Worm (Caenorhabditis elegans): ENCODE measurements around the gene tag-266.

The tag-266 gene

ce11 chrIII:670994-671393 is 31.0 kb upstream of the tag-266 start (continued):
- TF ChIP-seq nhr-76 (tag; optimal IDR thresholded peaks at IDR 0.05) = no peak
- TF ChIP-seq aly-2 (tag; optimal IDR thresholded peaks at IDR 0.05) = no peak
- TF ChIP-seq nhr-20 (tag; optimal IDR thresholded peaks at IDR 0.05) = peak; percentile 17
- TF ChIP-seq ets-5 (GFP tag; IDR thresholded peaks at IDR 0.05) = no peak
- no peak for TF ChIP-seq unc-98 (GFP tag; IDR thresholded peaks at IDR 0.05)
- no peak for TF ChIP-seq nhr-237 (tag; optimal IDR thresholded peaks at IDR 0.05)
- no peak for TF ChIP-seq ceh-63 (GFP tag; optimal IDR thresholded peaks at IDR 0.05)
- no peak for TF ChIP-seq snpc-4 (tag; optimal IDR thresholded peaks at IDR 0.05)
- TF ChIP-seq lin-35 (GFP tag; optimal IDR thresholded peaks at IDR 0.05) = peak in 1 of 2 experiments; percentile 47
- TF ChIP-seq sup-37 (GFP tag; optimal IDR thresholded peaks at IDR 0.05) = no peak
- TF ChIP-seq Y116A8C.19 (tag; optimal IDR thresholded peaks at IDR 0.05; ENCODE audit: borderline replicate concordance) = no peak
- peak; percentile 87 for TF ChIP-seq ces-1 (GFP tag; optimal IDR thresholded peaks at IDR 0.05)

DNA sequence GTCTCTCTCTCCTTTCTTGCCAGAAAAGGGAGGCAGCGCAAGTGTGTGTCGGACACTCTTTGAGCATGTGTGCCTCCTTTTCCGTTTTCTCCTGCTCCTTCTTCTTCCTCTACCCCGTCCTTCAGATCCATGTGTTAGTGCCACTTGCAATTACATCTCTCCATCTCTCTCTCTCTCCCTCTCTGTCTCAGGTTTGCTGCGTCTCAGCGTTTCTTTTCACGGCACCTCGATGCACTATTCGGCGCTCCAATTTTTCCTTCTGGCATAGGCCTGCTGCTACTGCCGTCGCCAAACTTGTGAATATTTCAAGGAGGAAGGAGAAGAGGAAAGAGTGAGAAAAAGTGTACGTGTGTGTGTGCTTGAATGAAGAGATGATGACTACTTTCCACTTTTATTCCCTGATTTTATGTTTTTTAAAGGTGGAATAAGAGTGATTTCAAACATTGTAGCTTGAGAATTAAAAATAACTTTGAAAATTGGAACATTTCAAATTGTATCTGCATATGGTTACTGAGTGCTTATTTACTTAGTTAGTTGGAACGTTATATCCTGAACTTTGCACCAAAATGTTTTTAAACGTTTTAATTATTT is 28.4 kb upstream of the tag-266 start, which contains the start of gene W02B3.3:
TSS of gene W02B3.3 (minus strand) at position 131 of the 591 bp plus-strand sequence.
- peak; percentile 30 for TF ChIP-seq skn-1 (tag; optimal IDR thresholded peaks at IDR 0.05)
- no peak for TF ChIP-seq zag-1 (tag; optimal IDR thresholded peaks at IDR 0.05)
- peak; percentile 16 for TF ChIP-seq jun-1 (tag; optimal IDR thresholded peaks at IDR 0.05)
- TF ChIP-seq sup-37 (GFP tag; optimal IDR thresholded peaks at IDR 0.05) = no peak
- peak; percentile 86 for TF ChIP-seq unc-86 (tag; optimal IDR thresholded peaks at IDR 0.05)
- peak; percentile 40 for TF ChIP-seq lir-3 (tag; optimal IDR thresholded peaks at IDR 0.05; ENCODE audit: poor library complexity)
- peak; percentile 42 to 70 for TF ChIP-seq lsy-2 (tag; optimal IDR thresholded peaks at IDR 0.05)
- peak; percentile 50 for TF ChIP-seq ces-1 (GFP tag; optimal IDR thresholded peaks at IDR 0.05)
- peak; percentile 55 for TF ChIP-seq fos-1 (tag; optimal IDR thresholded peaks at IDR 0.05)
- no peak for TF ChIP-seq nhr-11 (tag; optimal IDR thresholded peaks at IDR 0.05)
- no peak for TF ChIP-seq nhr-84 (tag; optimal IDR thresholded peaks at IDR 0.05)
- TF ChIP-seq sptf-1 (tag; optimal IDR thresholded peaks at IDR 0.05) = no peak
- TF ChIP-seq fkh-10 (GFP tag; optimal IDR thresholded peaks at IDR 0.05) = peak; percentile 94
- TF ChIP-seq C34B4.2 (tag; optimal IDR thresholded peaks at IDR 0.05) = no peak
- TF ChIP-seq Y116A8C.19 (tag; optimal IDR thresholded peaks at IDR 0.05; ENCODE audit: borderline replicate concordance) = no peak
- no peak for TF ChIP-seq nhr-90 (tag; optimal IDR thresholded peaks at IDR 0.05; ENCODE audit: poor library complexity)
- no peak for TF ChIP-seq egl-27 (tag; optimal IDR thresholded peaks at IDR 0.05)
- peak; percentile 53 for TF ChIP-seq rnt-1 (tag; optimal IDR thresholded peaks at IDR 0.05)
- peak; percentile 48 for TF ChIP-seq ceh-8 (GFP tag; optimal IDR thresholded peaks at IDR 0.05)
- TF ChIP-seq nhr-28 (tag; optimal IDR thresholded peaks at IDR 0.05) = no peak
- TF ChIP-seq lin-39 (tag; optimal IDR thresholded peaks at IDR 0.05) = no peak
- no peak for TF ChIP-seq vab-15 (tag; optimal IDR thresholded peaks at IDR 0.05)
- no peak for TF ChIP-seq nhr-76 (tag; optimal IDR thresholded peaks at IDR 0.05)
- no peak for TF ChIP-seq tlp-1 (tag; optimal IDR thresholded peaks at IDR 0.05)
- no peak for TF ChIP-seq zip-4 (GFP tag; optimal IDR thresholded peaks at IDR 0.05)
- peak in 1 of 2 experiments; percentile 34 for TF ChIP-seq mdl-1 (tag; optimal IDR thresholded peaks at IDR 0.05)
- TF ChIP-seq mab-9 (GFP tag; IDR thresholded peaks at IDR 0.05) = peak; percentile 40; the same call in 1 of the 2 replicates
- no peak for TF ChIP-seq nhr-85 (tag)
- peak; percentile 70 for TF ChIP-seq dsc-1 (tag; optimal IDR thresholded peaks at IDR 0.05)
- peak; percentile 80 for TF ChIP-seq egl-13 (tag; optimal IDR thresholded peaks at IDR 0.05)
- peak; percentile 92 for TF ChIP-seq fkh-8 (tag; optimal IDR thresholded peaks at IDR 0.05)
- TF ChIP-seq aly-2 (tag; optimal IDR thresholded peaks at IDR 0.05) = no peak
- peak; percentile 42 to 47 for TF ChIP-seq efl-1 (optimal IDR thresholded peaks at IDR 0.05)
- no peak for TF ChIP-seq efl-1 (GFP tag; optimal IDR thresholded peaks at IDR 0.05 in 1 of 2)
- TF ChIP-seq nhr-71 (tag; optimal IDR thresholded peaks at IDR 0.05) = peak; percentile 79
- TF ChIP-seq hlh-4 (tag; optimal IDR thresholded peaks at IDR 0.05) = no peak
- TF ChIP-seq lin-13 (GFP tag; optimal IDR thresholded peaks at IDR 0.05) = peak; percentile 8
- TF ChIP-seq unc-130 (tag; optimal IDR thresholded peaks at IDR 0.05) = peak; percentile 42
- peak; percentile 55 for TF ChIP-seq xbp-1 (tag; optimal IDR thresholded peaks at IDR 0.05)
- no peak for TF ChIP-seq hlh-17 (GFP tag; optimal IDR thresholded peaks at IDR 0.05; ENCODE audit: borderline replicate concordance)
- peak; percentile 8 for TF ChIP-seq lin-15B (tag; optimal IDR thresholded peaks at IDR 0.05)
- TF ChIP-seq unc-98 (GFP tag; IDR thresholded peaks at IDR 0.05) = no peak
- no peak for TF ChIP-seq fkh-4 (tag; optimal IDR thresholded peaks at IDR 0.05; ENCODE audit: borderline replicate concordance)
- TF ChIP-seq sox-4 (tag; optimal IDR thresholded peaks at IDR 0.05) = no peak
